Fruit fly (Drosophila melanogaster): ENCODE data around the gene Ddrgk1.
A peak's percentile ranks its signal among the peaks of the same experiment; 100 is the strongest.

Gene Ddrgk1

dm6 chr3R:21224230-21224629 is 9.4 kb downstream of the Ddrgk1 start (continued):
- TF ChIP-seq CG2875 (GFP tag; optimal IDR thresholded peaks at IDR 0.05): no peak
- TF ChIP-seq Gsc (GFP tag; IDR thresholded peaks at IDR 0.05): no peak
- TF ChIP-seq Nf-YB (GFP tag; optimal IDR thresholded peaks at IDR 0.05): no peak
- no peak for TF ChIP-seq cad (GFP tag; optimal IDR thresholded peaks at IDR 0.05)
- no peak for TF ChIP-seq fd102C (GFP tag; optimal IDR thresholded peaks at IDR 0.05)
- TF ChIP-seq Camta (GFP tag; optimal IDR thresholded peaks at IDR 0.05): no peak
- TF ChIP-seq disco-r (GFP tag; optimal IDR thresholded peaks at IDR 0.05): no peak
- TF ChIP-seq Ssrp (tag; optimal IDR thresholded peaks at IDR 0.05): no peak
- no peak for TF ChIP-seq Hr39 (optimal IDR thresholded peaks at IDR 0.05)
- TF ChIP-seq Hmr (GFP tag; optimal IDR thresholded peaks at IDR 0.05): peak; percentile 27
- no peak for TF ChIP-seq hbn (GFP tag; IDR thresholded peaks at IDR 0.05; ENCODE audit: partially characterized antibody)
- TF ChIP-seq sqz (GFP tag; optimal IDR thresholded peaks at IDR 0.05): no peak
- no peak for TF ChIP-seq CG6175 (GFP tag; IDR thresholded peaks at IDR 0.05)
- TF ChIP-seq CG10565 (GFP tag; optimal IDR thresholded peaks at IDR 0.05): no peak
- no peak for TF ChIP-seq CHES-1-like (GFP tag; optimal IDR thresholded peaks at IDR 0.05)
- TF ChIP-seq amos (GFP tag; IDR thresholded peaks at IDR 0.05; ENCODE audit: partially characterized antibody): no peak
- TF ChIP-seq CG12769 (tag; optimal IDR thresholded peaks at IDR 0.05): no peak
- no peak for TF ChIP-seq CG33213 (GFP tag; optimal IDR thresholded peaks at IDR 0.05)
- TF ChIP-seq CG17612 (GFP tag; IDR thresholded peaks at IDR 0.05): no peak
- TF ChIP-seq ap (GFP tag; IDR thresholded peaks at IDR 0.05): no peak
- TF ChIP-seq CG17829 (tag; optimal IDR thresholded peaks at IDR 0.05): no peak
- TF ChIP-seq E2f1 (GFP tag; IDR thresholded peaks at IDR 0.05): peak; percentile 71; the same call in 1 of the 2 replicates
- no peak for TF ChIP-seq Max (GFP tag; optimal IDR thresholded peaks at IDR 0.05)
- TF ChIP-seq CG17568 (GFP tag; optimal IDR thresholded peaks at IDR 0.05): no peak
- TF ChIP-seq Mad (GFP tag; optimal IDR thresholded peaks at IDR 0.05): no peak
- TF ChIP-seq CG15601 (tag; optimal IDR thresholded peaks at IDR 0.05): no peak
- no peak for TF ChIP-seq CG17361 (GFP tag; IDR thresholded peaks at IDR 0.05)
- no peak for TF ChIP-seq CG42726 (GFP tag; IDR thresholded peaks at IDR 0.05; ENCODE audit: partially characterized antibody)
- no peak for TF ChIP-seq CG17359 (tag; optimal IDR thresholded peaks at IDR 0.05)
- no peak for TF ChIP-seq trem (tag; optimal IDR thresholded peaks at IDR 0.05)
- no peak for TF ChIP-seq ttk (GFP tag; IDR thresholded peaks at IDR 0.05)
- no peak for TF ChIP-seq CG6683 (GFP tag; optimal IDR thresholded peaks at IDR 0.05)
- TF ChIP-seq CG8924 (tag; optimal IDR thresholded peaks at IDR 0.05): no peak
- TF ChIP-seq CG15696 (tag; optimal IDR thresholded peaks at IDR 0.05): no peak
- no peak for TF ChIP-seq sisA (GFP tag; IDR thresholded peaks at IDR 0.05)
- no peak for TF ChIP-seq Tbp (GFP tag; optimal IDR thresholded peaks at IDR 0.05)
- no peak for TF ChIP-seq CG6654 (GFP tag; optimal IDR thresholded peaks at IDR 0.05)
- TF ChIP-seq ewg (GFP tag; optimal IDR thresholded peaks at IDR 0.05): no peak
- no peak for TF ChIP-seq CG4820 (GFP tag; optimal IDR thresholded peaks at IDR 0.05)
- peak; percentile 51 for TF ChIP-seq CG2120 (GFP tag; optimal IDR thresholded peaks at IDR 0.05)
- no peak for TF ChIP-seq abd-A (tag; optimal IDR thresholded peaks at IDR 0.05)
- TF ChIP-seq maf-S (GFP tag; optimal IDR thresholded peaks at IDR 0.05): no peak
- TF ChIP-seq sna (GFP tag; IDR thresholded peaks at IDR 0.05; ENCODE audit: partially characterized antibody): no peak
- no peak for TF ChIP-seq Atf3 (GFP tag; optimal IDR thresholded peaks at IDR 0.05)
- TF ChIP-seq bigmax (GFP tag; optimal IDR thresholded peaks at IDR 0.05): no peak
- TF ChIP-seq BEAF-32 (GFP tag; optimal IDR thresholded peaks at IDR 0.05): no peak
- TF ChIP-seq grn (GFP tag; optimal IDR thresholded peaks at IDR 0.05): no peak
- no peak for TF ChIP-seq Jarid2 (GFP tag; optimal IDR thresholded peaks at IDR 0.05)
- 0 out of 2 replicates have a peak, but pooled peaks have one; percentile 36 for TF ChIP-seq HLH3B (GFP tag; IDR thresholded peaks at IDR 0.05)
- TF ChIP-seq CG13775 (GFP tag; optimal IDR thresholded peaks at IDR 0.05): no peak
- no peak for TF ChIP-seq CG9215 (GFP tag; IDR thresholded peaks at IDR 0.05)
- no peak for TF ChIP-seq CG16813 (GFP tag; IDR thresholded peaks at IDR 0.05; ENCODE audit: partially characterized antibody)
